Worm (Caenorhabditis elegans) whole organism, midembryonic: ENCODE results near the gene sri-65.

Source experiments
- cog-1 ChIP-seq: sonication (generic microtip); optimal IDR thresholded peaks from 2 replicates; lab custom pipeline; 2016; ENCODE audit warnings: missing genetic modification characterization, missing compliant biosample characterization
- flt-1 ChIP-seq: fragments of 200-800 bp; sonication (Bioruptor generic); IDR thresholded peaks from 2 replicates; pipeline ENCODE4 v1.3.6; 2022; ENCODE audit warnings: missing genetic modification characterization, missing compliant biosample characterization
- klf-2 ChIP-seq: fragments of 200-800 bp; sonication (Bioruptor generic); conservative IDR thresholded peaks from 2 replicates; pipeline ENCODE4 v1.3.6; 2022; ENCODE audit warnings: missing genetic modification reagents, missing genetic modification characterization, missing compliant biosample characterization
- ref-1 ChIP-seq: fragments of 200-800 bp; sonication (Bioruptor generic); conservative IDR thresholded peaks from 2 replicates; pipeline ENCODE4 v1.3.6; 2022; ENCODE audit warnings: missing genetic modification reagents, missing genetic modification characterization, missing compliant biosample characterization
- tab-1 ChIP-seq: fragments of 200-800 bp; sonication (Bioruptor generic); IDR thresholded peaks from 2 replicates; pipeline ENCODE4 v1.3.6; 2022; ENCODE audit warnings: missing genetic modification characterization, missing compliant biosample characterization
- ztf-29 ChIP-seq: fragments of 200-800 bp; sonication (Bioruptor generic); IDR thresholded peaks from 2 replicates; pipeline ENCODE4 v1.3.6; 2022; ENCODE audit warnings: missing genetic modification reagents, missing genetic modification characterization, missing compliant biosample characterization

DNA sequence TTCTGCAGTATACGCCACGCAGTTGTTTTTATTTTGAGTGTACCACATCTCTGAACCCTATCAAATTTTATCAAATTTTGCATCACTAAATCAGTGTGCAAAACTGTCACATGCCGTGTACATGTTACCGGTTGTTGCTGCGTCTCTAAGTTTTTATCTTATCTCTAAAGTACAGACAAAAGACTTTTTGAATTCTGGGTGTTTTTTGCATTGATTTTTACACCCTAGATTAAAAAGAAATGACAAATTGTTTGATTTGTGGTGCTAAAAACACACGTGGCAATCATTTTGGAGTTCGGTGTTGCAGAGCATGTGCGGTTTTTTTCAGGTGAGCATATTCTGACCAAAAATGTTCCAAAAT lies 45.9 kb downstream of the sri-65 start, which contains the start of gene nhr-193:
- TF ChIP-seq klf-2 (GFP tag; lab: Robert Waterston, UW) (no peak), flt-1 (GFP tag; lab: Robert Waterston, UW) (no peak), cog-1 (tag; lab: Kevin White, UChicago) (no peak), ztf-29 (GFP tag; lab: Robert Waterston, UW) (no peak), ref-1 (GFP tag; lab: Robert Waterston, UW) (no peak), tab-1 (GFP tag; lab: Robert Waterston, UW) (no peak)
